Fruit fly (Drosophila melanogaster): ENCODE measurements around the gene norpA.
A peak's percentile ranks its signal among the peaks of the same experiment; 100 is the strongest.

norpA gene

DNA sequence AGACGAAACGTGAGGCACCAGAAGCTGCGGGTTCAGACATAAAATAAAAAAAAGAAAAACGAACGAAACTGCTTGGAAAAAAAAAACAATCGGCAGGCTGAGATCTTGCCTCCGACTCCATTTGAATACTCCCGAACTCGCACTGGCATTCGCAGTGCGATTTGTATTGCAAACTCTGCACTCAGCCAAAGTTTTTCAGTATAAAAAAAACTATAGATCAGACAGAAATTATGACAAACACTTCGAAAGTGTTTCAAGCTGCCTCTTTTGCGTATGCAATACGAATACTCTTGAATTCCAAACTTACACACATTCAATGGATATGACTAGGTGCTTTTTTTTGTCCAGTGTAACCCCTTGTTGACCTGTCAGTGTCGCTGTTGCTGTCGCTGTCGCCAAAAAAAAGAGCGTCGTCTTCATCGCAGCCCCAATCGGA is 68.9 kb downstream of the norpA start:
- TF ChIP-seq Dip2 (GFP tag; IDR thresholded peaks at IDR 0.05) = no peak
- no peak for TF ChIP-seq vvl (GFP tag; IDR thresholded peaks at IDR 0.05)
- TF ChIP-seq Drgx (GFP tag; IDR thresholded peaks at IDR 0.05) = peak; percentile 57
- TF ChIP-seq Dfd (GFP tag; optimal IDR thresholded peaks at IDR 0.05) = no peak
- no peak for TF ChIP-seq Myb (GFP tag; optimal IDR thresholded peaks at IDR 0.05)
- peak; percentile 51 for TF ChIP-seq lbe (GFP tag; optimal IDR thresholded peaks at IDR 0.05)
- TF ChIP-seq fu2 (GFP tag; optimal IDR thresholded peaks at IDR 0.05) = no peak
- TF ChIP-seq nerfin-1 (tag; optimal IDR thresholded peaks at IDR 0.05) = no peak
- no peak for TF ChIP-seq fd96Cb (tag; optimal IDR thresholded peaks at IDR 0.05)
- TF ChIP-seq nom (GFP tag; optimal IDR thresholded peaks at IDR 0.05) = peak; percentile 53
- TF ChIP-seq kay (GFP tag; optimal IDR thresholded peaks at IDR 0.05) = no peak

dm6 chrX:4399700-4400099 is 77.3 kb downstream of the norpA start:
- TF ChIP-seq Doc3 (GFP tag; IDR thresholded peaks at IDR 0.05; ENCODE audit: partially characterized antibody) (no peak), fd64A (GFP tag; optimal IDR thresholded peaks at IDR 0.05) (no peak), tll (GFP tag; optimal IDR thresholded peaks at IDR 0.05) (no peak), Nf-YB (GFP tag; optimal IDR thresholded peaks at IDR 0.05) (peak; percentile 77), CG13123 (GFP tag; optimal IDR thresholded peaks at IDR 0.05) (no peak), insv (GFP tag; optimal IDR thresholded peaks at IDR 0.05) (no peak), Atf6 (GFP tag; IDR thresholded peaks at IDR 0.05) (no peak), ci (GFP tag; IDR thresholded peaks at IDR 0.05) (0 out of 3 replicates have a peak, but pooled peaks have one; percentile 20), exex (tag; optimal IDR thresholded peaks at IDR 0.05) (no peak), grn (GFP tag; optimal IDR thresholded peaks at IDR 0.05) (peak; percentile 1), Fer2 (tag; optimal IDR thresholded peaks at IDR 0.05) (no peak), Vsx1 (GFP tag; optimal IDR thresholded peaks at IDR 0.05) (peak; percentile 3), Lpt (GFP tag; optimal IDR thresholded peaks at IDR 0.05) (no peak), Hr51 (GFP tag; optimal IDR thresholded peaks at IDR 0.05) (no peak), Hsf (GFP tag; optimal IDR thresholded peaks at IDR 0.05) (no peak), CG4328 (GFP tag; optimal IDR thresholded peaks at IDR 0.05) (no peak), NfI (GFP tag; optimal IDR thresholded peaks at IDR 0.05) (no peak), org-1 (GFP tag; optimal IDR thresholded peaks at IDR 0.05) (no peak), zfh1 (GFP tag; IDR thresholded peaks at IDR 0.05) (no peak), Scr (GFP tag; IDR thresholded peaks at IDR 0.05; ENCODE audit: partially characterized antibody) (no peak), cg (GFP tag; optimal IDR thresholded peaks at IDR 0.05) (peak; percentile 43), Taf1 (GFP tag; IDR thresholded peaks at IDR 0.05) (no peak), Pdp1 (GFP tag; optimal IDR thresholded peaks at IDR 0.05) (no peak), CG11093 (GFP tag; IDR thresholded peaks at IDR 0.05) (no peak), NK7.1 (GFP tag; optimal IDR thresholded peaks at IDR 0.05) (no peak), abd-A (tag; optimal IDR thresholded peaks at IDR 0.05) (peak; percentile 55), CG18599 (GFP tag; optimal IDR thresholded peaks at IDR 0.05) (no peak), CG13296 (GFP tag; optimal IDR thresholded peaks at IDR 0.05) (no peak), CG2129 (GFP tag; IDR thresholded peaks at IDR 0.05; ENCODE audit: partially characterized antibody) (no peak), vfl (GFP tag; optimal IDR thresholded peaks at IDR 0.05) (no peak), Abd-B (GFP tag; optimal IDR thresholded peaks at IDR 0.05) (peak; percentile 51), CG8089 (GFP tag; optimal IDR thresholded peaks at IDR 0.05) (no peak), sens-2 (GFP tag; IDR thresholded peaks at IDR 0.05) (no peak), Neu2 (GFP tag; optimal IDR thresholded peaks at IDR 0.05; ENCODE audit: borderline replicate concordance) (no peak), zfh2 (GFP tag; optimal IDR thresholded peaks at IDR 0.05) (no peak), nerfin-1 (tag; optimal IDR thresholded peaks at IDR 0.05) (no peak), luna (GFP tag; optimal IDR thresholded peaks at IDR 0.05) (no peak), crol (GFP tag; IDR thresholded peaks at IDR 0.05) (peak; percentile 78), CG33557 (GFP tag; optimal IDR thresholded peaks at IDR 0.05) (no peak), Six4 (GFP tag; optimal IDR thresholded peaks at IDR 0.05) (no peak)

All from whole organism, embryonic.